Fruit fly (Drosophila melanogaster): ENCODE data around the gene pie.
A peak's percentile ranks its signal among the peaks of the same experiment; 100 is the strongest.

Gene pie

dm6 chr2L:10386208-10386805 lies 36.3 kb downstream of the pie start, which contains the start of the genes Cdk1 and mRpS7 (continued):
- TF ChIP-seq CG43689 (GFP tag; IDR thresholded peaks at IDR 0.05) (no peak), corto (GFP tag; optimal IDR thresholded peaks at IDR 0.05) (no peak), CG31388 (GFP tag; optimal IDR thresholded peaks at IDR 0.05) (peak; percentile 23), CG8290 (GFP tag; optimal IDR thresholded peaks at IDR 0.05) (peak; percentile 43), CG8290 (tag; optimal IDR thresholded peaks at IDR 0.05) (peak in 1 of 2 experiments; percentile 19), Drgx (GFP tag; IDR thresholded peaks at IDR 0.05) (peak; percentile 53; the same call in 1 of the 2 replicates), sob (GFP tag; IDR thresholded peaks at IDR 0.05) (peak; percentile 54; the same call in 1 of the 2 replicates), CG15269 (tag; optimal IDR thresholded peaks at IDR 0.05) (peak; percentile 83), fru (optimal IDR thresholded peaks at IDR 0.05) (no peak), stc (GFP tag; IDR thresholded peaks at IDR 0.05) (peak; percentile 15; the same call in 1 of the 2 replicates), CG1603 (tag; optimal IDR thresholded peaks at IDR 0.05) (peak; percentile 98), CG11085 (GFP tag; IDR thresholded peaks at IDR 0.05) (no peak), CG17829 (tag; optimal IDR thresholded peaks at IDR 0.05) (peak; percentile 70), pita (GFP tag; optimal IDR thresholded peaks at IDR 0.05) (no peak), CG7556 (GFP tag; optimal IDR thresholded peaks at IDR 0.05) (peak; percentile 71), CG3995 (GFP tag; optimal IDR thresholded peaks at IDR 0.05) (peak; percentile 4), CG2129 (GFP tag; IDR thresholded peaks at IDR 0.05; ENCODE audit: partially characterized antibody) (no peak), BtbVII (GFP tag; optimal IDR thresholded peaks at IDR 0.05) (peak; percentile 28), CG11696 (GFP tag; IDR thresholded peaks at IDR 0.05) (0 out of 2 replicates have a peak, but pooled peaks have one; percentile 51), cad (GFP tag; optimal IDR thresholded peaks at IDR 0.05) (no peak), sug (tag; optimal IDR thresholded peaks at IDR 0.05) (peak; percentile 65), Xrp1 (GFP tag; IDR thresholded peaks at IDR 0.05) (peak; percentile 69), CG8478 (optimal IDR thresholded peaks at IDR 0.05) (no peak), MESR4 (GFP tag; optimal IDR thresholded peaks at IDR 0.05) (peak; percentile 62), E2f2 (GFP tag; IDR thresholded peaks at IDR 0.05) (peak; percentile 82), CG9876 (GFP tag; optimal IDR thresholded peaks at IDR 0.05) (no peak), Dp (GFP tag; optimal IDR thresholded peaks at IDR 0.05) (peak; percentile 74), CG14014 (GFP tag; IDR thresholded peaks at IDR 0.05) (peak; percentile 70), pum (GFP tag; optimal IDR thresholded peaks at IDR 0.05) (peak; percentile 56), ap (GFP tag; IDR thresholded peaks at IDR 0.05) (0 out of 2 replicates have a peak, but pooled peaks have one; percentile 40), CG42726 (GFP tag; IDR thresholded peaks at IDR 0.05; ENCODE audit: partially characterized antibody) (no peak), slbo (GFP tag; IDR thresholded peaks at IDR 0.05) (peak; percentile 78), HLHmδ (GFP tag; optimal IDR thresholded peaks at IDR 0.05) (no peak), CG11093 (GFP tag; IDR thresholded peaks at IDR 0.05) (0 out of 3 replicates have a peak, but pooled peaks have one; percentile 16), pho (GFP tag; optimal IDR thresholded peaks at IDR 0.05) (peak; percentile 63), bcd (GFP tag; optimal IDR thresholded peaks at IDR 0.05) (peak; percentile 71), da (GFP tag; optimal IDR thresholded peaks at IDR 0.05) (peak; percentile 34), crol (GFP tag; IDR thresholded peaks at IDR 0.05) (no peak), Dad (GFP tag; optimal IDR thresholded peaks at IDR 0.05) (peak; percentile 21), Gug (GFP tag; IDR thresholded peaks at IDR 0.05) (no peak), Rfx (GFP tag; IDR thresholded peaks at IDR 0.05) (peak; percentile 70), CG11723 (GFP tag; optimal IDR thresholded peaks at IDR 0.05) (peak; percentile 86), maf-S (GFP tag; optimal IDR thresholded peaks at IDR 0.05) (peak; percentile 23), twi (tag; optimal IDR thresholded peaks at IDR 0.05) (peak; percentile 62), dmrt11E (tag; optimal IDR thresholded peaks at IDR 0.05) (peak; percentile 71), Myb (GFP tag; optimal IDR thresholded peaks at IDR 0.05) (peak; percentile 40), Dek (tag; optimal IDR thresholded peaks at IDR 0.05) (peak; percentile 81), zfh1 (GFP tag; IDR thresholded peaks at IDR 0.05) (peak; percentile 73), CG12236 (GFP tag; optimal IDR thresholded peaks at IDR 0.05) (no peak), kay (GFP tag; optimal IDR thresholded peaks at IDR 0.05) (no peak), slp2 (GFP tag; optimal IDR thresholded peaks at IDR 0.05) (peak; percentile 50), caup (GFP tag; optimal IDR thresholded peaks at IDR 0.05; ENCODE audit: severe bottlenecking) (peak; percentile 52)
